Worm (Caenorhabditis elegans): ENCODE measurements around the gene F55G1.15.

F55G1.15 gene

DNA sequence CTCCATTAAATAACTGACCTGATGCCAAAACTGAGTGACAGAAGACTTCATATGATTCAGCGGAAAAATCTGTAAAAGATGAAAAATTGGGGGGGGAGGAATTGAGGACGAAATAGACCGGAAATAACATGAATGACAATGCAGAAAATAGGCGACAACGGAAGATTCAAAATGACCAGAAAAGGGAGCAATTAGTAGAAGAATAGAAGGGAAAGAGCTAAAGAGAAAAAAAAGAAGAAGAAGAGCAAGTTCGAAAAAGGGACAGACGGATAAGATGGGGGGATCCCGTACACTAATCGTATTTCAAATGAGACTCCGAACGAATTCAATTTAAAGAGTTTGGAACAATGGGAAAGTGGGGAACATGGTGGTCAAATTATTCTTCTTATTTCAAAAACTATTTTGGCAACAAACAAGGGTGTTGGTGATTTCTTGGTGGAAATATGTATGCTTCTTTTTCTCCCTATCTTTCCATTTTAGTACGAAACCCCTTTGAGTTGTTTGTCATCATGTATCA is 41.3 kb upstream of the F55G1.15 start, which contains the start of gene R05G6.10:
TSS of gene R05G6.10 (minus strand) at position 51 of the 517 bp plus-strand sequence.
- TF ChIP-seq unc-3 (GFP tag; conservative IDR thresholded peaks at IDR 0.05) (no peak), unc-3 (tag; optimal IDR thresholded peaks at IDR 0.05) (no peak), eyg-1 (tag; optimal IDR thresholded peaks at IDR 0.05) (no peak), unc-42 (tag; optimal IDR thresholded peaks at IDR 0.05) (peak; percentile 92)

ce11 chrIV:7532360-7532759 is 31.1 kb upstream of the F55G1.15 start, which contains the start of gene R05G6.1:
Gene R05G6.1, plus strand, starts transcription at chrIV:7532660.
- TF ChIP-seq elt-4 (tag; optimal IDR thresholded peaks at IDR 0.05) (no peak), npax-4 (tag; optimal IDR thresholded peaks at IDR 0.05) (no peak), pros-1 (tag; optimal IDR thresholded peaks at IDR 0.05) (no peak), pqm-1 (tag; optimal IDR thresholded peaks at IDR 0.05) (no peak), ceh-9 (tag; optimal IDR thresholded peaks at IDR 0.05) (no peak), hlh-8 (tag; optimal IDR thresholded peaks at IDR 0.05) (no peak), hlh-15 (tag; optimal IDR thresholded peaks at IDR 0.05) (no peak), odd-2 (tag; optimal IDR thresholded peaks at IDR 0.05) (no peak), pha-4 (tag; optimal IDR thresholded peaks at IDR 0.05) (no peak), K02D7.2 (tag; optimal IDR thresholded peaks at IDR 0.05) (no peak), ceh-14 (tag; optimal IDR thresholded peaks at IDR 0.05) (no peak), ceh-6 (GFP tag; optimal IDR thresholded peaks at IDR 0.05) (no peak), eyg-1 (tag; optimal IDR thresholded peaks at IDR 0.05) (no peak), zip-5 (tag; optimal IDR thresholded peaks at IDR 0.05) (no peak), tbx-2 (tag; optimal IDR thresholded peaks at IDR 0.05) (no peak), dve-1 (tag; optimal IDR thresholded peaks at IDR 0.05) (no peak), ceh-48 (tag; optimal IDR thresholded peaks at IDR 0.05) (no peak), unc-86 (tag; optimal IDR thresholded peaks at IDR 0.05) (no peak), F13H6.1 (tag; optimal IDR thresholded peaks at IDR 0.05) (no peak), sox-2 (GFP tag; IDR thresholded peaks at IDR 0.05) (no peak)

- TF ChIP-seq hlh-13 (GFP tag; optimal IDR thresholded peaks at IDR 0.05) = no peak
- no peak for TF ChIP-seq hlh-30 (tag; optimal IDR thresholded peaks at IDR 0.05; ENCODE audit: insufficient read depth)
- TF ChIP-seq unc-42 (tag; optimal IDR thresholded peaks at IDR 0.05) = no peak
- TF ChIP-seq sdc-2 (tag; optimal IDR thresholded peaks at IDR 0.05) = no peak
- TF ChIP-seq T23F11.4 (GFP tag; optimal IDR thresholded peaks at IDR 0.05) = no peak
- TF ChIP-seq npax-4 (tag; optimal IDR thresholded peaks at IDR 0.05) = no peak
- no peak for TF ChIP-seq dmd-4 (tag; optimal IDR thresholded peaks at IDR 0.05; ENCODE audit: borderline replicate concordance)
- TF ChIP-seq pqm-1 (tag; optimal IDR thresholded peaks at IDR 0.05) = no peak
- no peak for TF ChIP-seq zip-5 (tag; optimal IDR thresholded peaks at IDR 0.05)
Measured at ce11 chrIV:7530226-7531070, 29.2 kb upstream of the F55G1.15 start.

DNA sequence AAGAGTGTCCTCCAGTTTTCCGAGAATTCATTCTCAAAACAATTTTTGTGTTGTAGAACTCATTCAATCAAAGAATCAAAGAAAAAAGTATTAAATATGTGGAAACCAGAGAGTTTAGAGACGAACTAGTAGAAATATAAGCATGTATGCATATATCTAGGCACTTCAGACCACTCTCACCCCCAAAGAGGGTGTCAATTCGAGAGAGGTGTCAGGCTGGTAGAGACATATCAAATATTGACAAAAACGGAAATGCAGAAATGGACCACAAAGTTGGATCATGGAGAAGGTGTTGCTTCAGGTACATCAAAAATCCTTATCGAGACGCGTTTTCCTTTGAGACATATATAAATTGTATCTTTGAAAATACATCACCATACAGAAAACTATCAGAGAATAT is 22.5 kb upstream of the F55G1.15 start:
- TF ChIP-seq ceh-24 (tag; optimal IDR thresholded peaks at IDR 0.05) = no peak
- TF ChIP-seq elt-4 (tag; optimal IDR thresholded peaks at IDR 0.05) = no peak
- TF ChIP-seq ceh-45 (GFP tag; IDR thresholded peaks at IDR 0.05) = no peak
- TF ChIP-seq hlh-15 (tag; optimal IDR thresholded peaks at IDR 0.05) = no peak
- TF ChIP-seq unc-3 (GFP tag; conservative IDR thresholded peaks at IDR 0.05) = no peak
- TF ChIP-seq unc-3 (tag; optimal IDR thresholded peaks at IDR 0.05) = no peak
- no peak for TF ChIP-seq pag-3 (tag; optimal IDR thresholded peaks at IDR 0.05; ENCODE audit: borderline replicate concordance)
- no peak for TF ChIP-seq ttx-3 (tag; optimal IDR thresholded peaks at IDR 0.05)
- no peak for TF ChIP-seq tbx-2 (tag; optimal IDR thresholded peaks at IDR 0.05)
- no peak for TF ChIP-seq lim-6 (tag; optimal IDR thresholded peaks at IDR 0.05)
- no peak for TF ChIP-seq dve-1 (tag; optimal IDR thresholded peaks at IDR 0.05)

Data from whole organism, late embryonic.